Worm (Caenorhabditis elegans) whole organism, L3 larva: ENCODE results near the gene D1044.7.
A peak's percentile ranks its signal among the peaks of the same experiment; 100 is the strongest.

Experiments
- R02D3.7 ChIP-seq: fragments of 150-350 bp; optimal IDR thresholded peaks from 2 replicates; lab custom pipeline; 2014; ENCODE audit warnings: missing biosample characterization, missing genetic modification characterization
- ZK546.5 ChIP-seq: sonication (generic microtip); optimal IDR thresholded peaks from 2 replicates; lab custom pipeline; 2017; ENCODE audit warnings: missing biosample characterization, missing genetic modification characterization
- aly-2 ChIP-seq: fragments of 150-350 bp; optimal IDR thresholded peaks from 2 replicates; lab custom pipeline; 2014; ENCODE audit warnings: missing biosample characterization, missing genetic modification characterization
- ama-1 ChIP-seq: fragments of 150-350 bp; optimal IDR thresholded peaks from 2 replicates; lab custom pipeline; 2018
- ceh-16 ChIP-seq: sonication (generic microtip); optimal IDR thresholded peaks from 2 replicates; lab custom pipeline; 2017; ENCODE audit warnings: missing biosample characterization, missing genetic modification characterization
- ceh-28 ChIP-seq: fragments of 150-350 bp; optimal IDR thresholded peaks from 2 replicates; lab custom pipeline; 2014; ENCODE audit warnings: missing biosample characterization, missing genetic modification reagents, missing genetic modification characterization
- ceh-82 ChIP-seq: fragments of 150-350 bp; optimal IDR thresholded peaks from 2 replicates; lab custom pipeline; 2014; ENCODE audit warnings: missing biosample characterization, missing genetic modification characterization
- ceh-9 ChIP-seq: sonication (generic microtip); optimal IDR thresholded peaks from 2 replicates; lab custom pipeline; 2018; ENCODE audit warnings: missing biosample characterization, missing genetic modification characterization
- daf-12 ChIP-seq: fragments of 150-350 bp; optimal IDR thresholded peaks from 2 replicates; lab custom pipeline; 2014; ENCODE audit warnings: missing biosample characterization, missing genetic modification reagents, missing genetic modification characterization
- egl-27 ChIP-seq: sonication (generic microtip); optimal IDR thresholded peaks from 4 replicates; lab custom pipeline; 2017; ENCODE audit warnings: missing biosample characterization, missing genetic modification reagents, missing genetic modification characterization
- egl-5 ChIP-seq: fragments of 150-350 bp; optimal IDR thresholded peaks from 2 replicates; lab custom pipeline; 2017; ENCODE audit warnings: missing biosample characterization, missing genetic modification reagents, missing genetic modification characterization, inconsistent platforms
- elt-1 ChIP-seq: fragments of 150-350 bp; optimal IDR thresholded peaks from 2 replicates; lab custom pipeline; 2014; ENCODE audit warnings: missing biosample characterization, missing genetic modification characterization
- elt-2 ChIP-seq: sonication (generic microtip); optimal IDR thresholded peaks from 2 replicates; lab custom pipeline; 2016; ENCODE audit warnings: missing genetic modification reagents, mild to moderate bottlenecking, missing genetic modification characterization, missing compliant biosample characterization
- elt-3 ChIP-seq, 3 experiments: fragments of 150-350 bp in 1 of 3; sonication (generic microtip) in 2 of 3; optimal IDR thresholded peaks; 2 replicates in 2 of 3; 4 replicates in 1 of 3; lab custom pipeline; 2014 to 2017; ENCODE audit warnings: missing biosample characterization in 3 of 3, missing genetic modification characterization in 3 of 3
- eor-1 ChIP-seq, 2 experiments: fragments of 150-350 bp; optimal IDR thresholded peaks; 2 replicates each; lab custom pipeline; 2014 to 2018; ENCODE audit warnings: missing biosample characterization in 2 of 2, missing genetic modification characterization in 2 of 2
- fkh-10 ChIP-seq: sonication (generic microtip); optimal IDR thresholded peaks from 2 replicates; lab custom pipeline; 2017; ENCODE audit warnings: missing biosample characterization, missing genetic modification reagents, missing genetic modification characterization
- fkh-2 ChIP-seq: fragments of 150-350 bp; optimal IDR thresholded peaks from 2 replicates; lab custom pipeline; 2014; ENCODE audit warnings: missing biosample characterization, missing genetic modification reagents, missing genetic modification characterization
- fos-1 ChIP-seq: fragments of 150-350 bp; optimal IDR thresholded peaks from 2 replicates; lab custom pipeline; 2014; ENCODE audit warnings: missing biosample characterization, missing genetic modification characterization
- hmg-11 ChIP-seq: sonication (generic microtip); optimal IDR thresholded peaks from 2 replicates; lab custom pipeline; 2016; ENCODE audit warnings: missing genetic modification characterization, missing compliant biosample characterization
- jun-1 ChIP-seq: fragments of 150-350 bp; optimal IDR thresholded peaks from 2 replicates; lab custom pipeline; 2014; ENCODE audit warnings: missing biosample characterization, missing genetic modification reagents, missing genetic modification characterization
- lin-15B ChIP-seq: fragments of 150-350 bp; optimal IDR thresholded peaks from 2 replicates; lab custom pipeline; 2014; ENCODE audit warnings: missing biosample characterization, missing genetic modification characterization
- lin-39 ChIP-seq: fragments of 150-350 bp; optimal IDR thresholded peaks from 2 replicates; lab custom pipeline; 2018; ENCODE audit warnings: missing biosample characterization, missing genetic modification reagents, missing genetic modification characterization
- lsy-12 ChIP-seq: sonication (generic microtip); optimal IDR thresholded peaks from 2 replicates; lab custom pipeline; 2016; ENCODE audit warnings: mild to moderate bottlenecking, missing genetic modification characterization, missing compliant biosample characterization
- mdl-1 ChIP-seq: fragments of 150-350 bp; optimal IDR thresholded peaks from 2 replicates; lab custom pipeline; 2014; ENCODE audit warnings: missing biosample characterization, missing genetic modification characterization
- mml-1 ChIP-seq: fragments of 150-350 bp; sonication (generic microtip); optimal IDR thresholded peaks from 3 replicates; lab custom pipeline; 2014; ENCODE audit warnings: missing biosample characterization, missing genetic modification characterization
- nfya-1 ChIP-seq: sonication (generic microtip); optimal IDR thresholded peaks from 2 replicates; lab custom pipeline; 2017; ENCODE audit warnings: missing genetic modification characterization, mild to moderate bottlenecking, missing compliant biosample characterization, antibody characterized with exemption, moderate library complexity; ENCODE audit not compliant: insufficient read depth
- nhr-11 ChIP-seq: fragments of 150-350 bp; optimal IDR thresholded peaks from 2 replicates; lab custom pipeline; 2014; ENCODE audit warnings: missing biosample characterization, missing genetic modification characterization
- nhr-12 ChIP-seq: fragments of 150-350 bp; optimal IDR thresholded peaks from 2 replicates; lab custom pipeline; 2014; ENCODE audit warnings: missing biosample characterization, missing genetic modification characterization
- nhr-23 ChIP-seq: fragments of 150-350 bp; optimal IDR thresholded peaks from 2 replicates; lab custom pipeline; 2014; ENCODE audit warnings: missing biosample characterization, missing genetic modification reagents, missing genetic modification characterization
- nhr-237 ChIP-seq: fragments of 150-350 bp; optimal IDR thresholded peaks from 2 replicates; lab custom pipeline; 2014; ENCODE audit warnings: missing biosample characterization, missing genetic modification characterization
- nhr-25 ChIP-seq: sonication (generic microtip); optimal IDR thresholded peaks from 2 replicates; lab custom pipeline; 2017; ENCODE audit warnings: missing biosample characterization, missing genetic modification characterization
- nhr-28 ChIP-seq: fragments of 150-350 bp; optimal IDR thresholded peaks from 2 replicates; lab custom pipeline; 2014; ENCODE audit warnings: missing biosample characterization, missing genetic modification characterization
- nhr-43 ChIP-seq: sonication (generic microtip); optimal IDR thresholded peaks from 2 replicates; lab custom pipeline; 2016; ENCODE audit warnings: mild to moderate bottlenecking, missing genetic modification characterization, missing compliant biosample characterization; ENCODE audit not compliant: poor library complexity, severe bottlenecking
- nhr-67 ChIP-seq: fragments of 150-350 bp; optimal IDR thresholded peaks from 2 replicates; lab custom pipeline; 2014; ENCODE audit warnings: missing biosample characterization, missing genetic modification characterization
- nhr-76 ChIP-seq: fragments of 150-350 bp; sonication (generic microtip); optimal IDR thresholded peaks from 5 replicates; lab custom pipeline; 2014; ENCODE audit warnings: missing biosample characterization, missing genetic modification characterization
- nhr-77 ChIP-seq: fragments of 150-350 bp; optimal IDR thresholded peaks from 2 replicates; lab custom pipeline; 2014; ENCODE audit warnings: missing biosample characterization, missing genetic modification characterization
- pha-4 ChIP-seq: fragments of 150-350 bp; optimal IDR thresholded peaks from 2 replicates; lab custom pipeline; 2014; ENCODE audit warnings: missing biosample characterization, missing genetic modification reagents, missing genetic modification characterization
- pqm-1 ChIP-seq: fragments of 150-350 bp; optimal IDR thresholded peaks from 2 replicates; lab custom pipeline; 2017; ENCODE audit warnings: missing biosample characterization, missing genetic modification characterization, inconsistent platforms
- sea-2 ChIP-seq: fragments of 150-350 bp; sonication (generic microtip); optimal IDR thresholded peaks from 4 replicates; lab custom pipeline; 2014; ENCODE audit warnings: missing biosample characterization, missing genetic modification reagents, missing genetic modification characterization
- skn-1 ChIP-seq: fragments of 150-350 bp; optimal IDR thresholded peaks from 2 replicates; lab custom pipeline; 2014; ENCODE audit warnings: missing biosample characterization, missing genetic modification characterization
- snpc-4 ChIP-seq: fragments of 150-350 bp; optimal IDR thresholded peaks from 2 replicates; lab custom pipeline; 2014; ENCODE audit warnings: missing biosample characterization, missing genetic modification characterization
- tbx-2 ChIP-seq: sonication (generic microtip); optimal IDR thresholded peaks from 2 replicates; lab custom pipeline; 2016; ENCODE audit warnings: mild to moderate bottlenecking, missing genetic modification characterization, missing compliant biosample characterization
- unc-39 ChIP-seq: sonication (generic microtip); optimal IDR thresholded peaks from 4 replicates; lab custom pipeline; 2017; ENCODE audit warnings: missing biosample characterization, missing genetic modification characterization
- unc-62 ChIP-seq: fragments of 150-350 bp; sonication (generic microtip); optimal IDR thresholded peaks from 4 replicates; lab custom pipeline; 2014; ENCODE audit warnings: missing biosample characterization, missing genetic modification reagents, missing genetic modification characterization
- zag-1 ChIP-seq: fragments of 150-350 bp; optimal IDR thresholded peaks from 2 replicates; lab custom pipeline; 2014; ENCODE audit warnings: missing biosample characterization, missing genetic modification characterization
- ztf-11 ChIP-seq: fragments of 150-350 bp; optimal IDR thresholded peaks from 2 replicates; lab custom pipeline; 2014; ENCODE audit warnings: missing biosample characterization, missing genetic modification characterization
- ztf-4 ChIP-seq: fragments of 150-350 bp; optimal IDR thresholded peaks from 2 replicates; lab custom pipeline; 2014; ENCODE audit warnings: missing biosample characterization, missing genetic modification characterization

D1044.7 gene

DNA sequence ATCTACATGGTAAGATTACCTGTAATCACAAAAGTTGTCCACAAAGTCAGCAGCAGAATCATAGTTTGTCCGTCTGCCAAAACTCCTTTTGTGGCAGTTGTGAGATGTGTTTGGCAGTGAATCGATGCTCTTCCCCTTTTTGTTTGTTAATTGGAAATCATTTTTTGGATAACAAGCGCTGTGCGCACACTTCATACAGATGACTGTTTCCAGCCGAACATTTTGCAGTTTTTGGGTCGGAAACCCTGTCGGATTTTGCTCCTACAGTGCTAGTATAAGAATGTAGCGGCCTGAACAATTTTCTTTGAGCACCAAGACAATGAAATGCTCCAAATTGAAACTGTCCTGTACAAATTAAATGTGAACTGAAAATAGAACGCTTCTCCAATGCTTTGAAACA lies at the start of gene D1044.7:
TSS of gene D1044.7 (minus strand) at position 101 of the 400 bp plus-strand sequence.
- TF ChIP-seq nhr-11 (tag; lab: Kevin White, UChicago), result no peak
- TF ChIP-seq jun-1 (tag; lab: Kevin White, UChicago), result no peak
- no peak for TF ChIP-seq nhr-43 (tag; lab: Kevin White, UChicago)
- no peak for TF ChIP-seq snpc-4 (tag; lab: Kevin White, UChicago)
- no peak for TF ChIP-seq daf-12 (tag; lab: Kevin White, UChicago)
- TF ChIP-seq lsy-12, result no peak
- TF ChIP-seq lin-15B (tag; lab: Kevin White, UChicago), result no peak
- TF ChIP-seq hmg-11 (tag; lab: Kevin White, UChicago), result no peak
- no peak for TF ChIP-seq mdl-1 (tag; lab: Kevin White, UChicago)
- no peak for TF ChIP-seq sea-2

DNA sequence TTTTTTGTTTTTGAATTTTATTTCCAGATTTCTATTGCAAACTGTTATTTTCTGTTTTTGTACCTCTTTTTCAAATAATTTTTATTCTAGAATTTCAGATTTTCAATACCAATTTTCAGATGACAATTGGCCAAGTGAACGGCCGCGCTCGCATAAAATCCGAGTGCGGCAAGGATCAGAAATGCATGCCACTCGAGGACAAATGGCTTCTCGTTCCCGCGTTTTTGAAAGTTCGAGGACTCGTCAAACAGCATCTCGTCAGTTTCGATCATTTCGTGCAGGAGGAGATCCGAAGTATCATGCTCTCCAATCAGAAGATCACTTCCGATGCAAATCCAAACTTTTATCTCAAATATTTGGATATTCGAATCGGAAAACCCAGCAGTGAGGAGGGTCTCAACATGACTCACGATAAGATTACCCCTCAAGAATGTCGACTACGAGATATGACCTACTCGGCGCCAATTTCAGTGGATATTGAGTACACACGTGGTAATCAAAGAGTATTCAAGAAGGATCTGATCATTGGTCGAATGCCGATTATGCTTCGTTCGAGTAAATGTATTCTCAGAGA lies 48.8 kb upstream of the D1044.7 start, which contains the start of gene rpc-2:
TSS of gene rpc-2 (plus strand) at position 120 of the 574 bp plus-strand sequence.
- peak; percentile 8 for TF ChIP-seq elt-2
- TF ChIP-seq ama-1 (lab: Kevin White, UChicago), result peak; percentile 64
- TF ChIP-seq lsy-12, result no peak

DNA sequence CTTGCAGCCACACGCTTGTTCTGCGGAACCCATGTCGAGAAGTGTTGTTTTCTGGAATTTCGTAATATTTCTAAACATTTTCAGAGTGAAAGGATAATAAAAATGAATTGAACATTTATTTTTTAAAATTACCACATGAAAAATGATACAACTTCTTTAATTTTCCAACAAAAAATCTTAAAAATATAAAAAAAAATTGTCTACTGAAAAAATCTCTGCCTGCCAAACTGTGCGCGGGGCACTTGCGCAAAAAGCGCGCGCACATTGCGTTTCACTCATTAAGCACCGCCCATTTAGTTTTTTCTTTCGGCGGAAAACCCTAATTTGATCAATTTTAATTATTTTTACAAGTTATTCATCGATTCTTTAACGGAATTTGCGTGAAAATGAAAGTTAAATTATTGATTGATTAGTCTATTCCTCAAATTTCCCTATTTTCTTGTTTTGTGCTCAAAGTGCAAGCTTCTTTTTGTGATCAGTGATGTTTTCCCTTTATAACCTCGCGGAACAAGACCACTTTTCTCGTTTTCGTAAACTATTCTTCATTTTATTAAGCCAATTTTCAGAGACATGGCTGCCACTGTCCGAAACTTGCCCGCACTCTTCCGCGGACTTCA lies 46.4 kb upstream of the D1044.7 start, which contains the start of the genes nmad-1 and hach-1:
TSS of gene nmad-1 (minus strand) at position 51 of the 617 bp plus-strand sequence.
TSS of gene hach-1 (plus strand) at position 567 of the 617 bp plus-strand sequence.
- peak; percentile 63 for TF ChIP-seq snpc-4 (tag; lab: Kevin White, UChicago)
- no peak for TF ChIP-seq ZK546.5 (tag; lab: Kevin White, UChicago)
- TF ChIP-seq hmg-11 (tag; lab: Kevin White, UChicago), result peak; percentile 94
- TF ChIP-seq R02D3.7, result peak; percentile 63
- TF ChIP-seq nhr-25 (tag; lab: Kevin White, UChicago), result no peak
- TF ChIP-seq unc-62 (GFP tag; lab: Kevin White, UChicago), result no peak
- no peak for TF ChIP-seq fos-1 (tag; lab: Kevin White, UChicago)
- TF ChIP-seq jun-1 (tag; lab: Kevin White, UChicago), result no peak
- peak; percentile 60 for TF ChIP-seq pha-4 (tag; lab: Kevin White, UChicago)
- no peak for TF ChIP-seq fkh-2 (tag; lab: Kevin White, UChicago)
- TF ChIP-seq lin-15B (tag; lab: Kevin White, UChicago), result peak; percentile 70
- TF ChIP-seq ama-1 (lab: Kevin White, UChicago), result no peak
- no peak for TF ChIP-seq nhr-76 (tag; lab: Kevin White, UChicago)
- TF ChIP-seq ceh-9 (tag; lab: Kevin White, UChicago), result no peak
- no peak for TF ChIP-seq eor-1 (tag; optimal IDR thresholded peaks at IDR 0.05; lab: Kevin White, UChicago)
- peak; percentile 94 for TF ChIP-seq nhr-43 (tag; lab: Kevin White, UChicago)
- TF ChIP-seq unc-39 (tag; lab: Kevin White, UChicago), result no peak
- TF ChIP-seq nhr-11 (tag; lab: Kevin White, UChicago), result no peak
- no peak for TF ChIP-seq zag-1
- TF ChIP-seq tbx-2 (tag; lab: Kevin White, UChicago), result peak; percentile 30
- TF ChIP-seq egl-27 (tag; lab: Kevin White, UChicago), result no peak
- no peak for TF ChIP-seq daf-12 (tag; lab: Kevin White, UChicago)
- TF ChIP-seq ceh-28 (tag; lab: Kevin White, UChicago), result peak; percentile 60
- peak; percentile 64 for TF ChIP-seq nhr-67 (tag; lab: Kevin White, UChicago)
- no peak for TF ChIP-seq mdl-1 (tag; lab: Kevin White, UChicago)
- TF ChIP-seq nfya-1 (tag; lab: Kevin White, UChicago), result peak; percentile 68
- no peak for TF ChIP-seq pqm-1
- TF ChIP-seq egl-5 (tag; lab: Kevin White, UChicago), result peak; percentile 67
- no peak for TF ChIP-seq nhr-77 (tag; lab: Kevin White, UChicago)
- TF ChIP-seq ztf-4 (tag; lab: Kevin White, UChicago), result no peak
- no peak for TF ChIP-seq skn-1
- no peak for TF ChIP-seq mml-1 (tag; lab: Kevin White, UChicago)
- TF ChIP-seq nhr-237, result no peak
- TF ChIP-seq lsy-12, result peak; percentile 63
- TF ChIP-seq fkh-10 (GFP tag; lab: Kevin White, UChicago), result no peak
- TF ChIP-seq nhr-23 (tag; lab: Kevin White, UChicago), result peak; percentile 77
- TF ChIP-seq sea-2, result no peak
- no peak for TF ChIP-seq nhr-28 (tag; lab: Kevin White, UChicago)
- no peak for TF ChIP-seq aly-2 (tag; lab: Kevin White, UChicago)
- TF ChIP-seq lin-39 (tag; lab: Kevin White, UChicago), result peak; percentile 59
- TF ChIP-seq elt-3 (tag; optimal IDR thresholded peaks at IDR 0.05; lab: Kevin White, UChicago), result no peak
- no peak for TF ChIP-seq ztf-11 (tag; lab: Kevin White, UChicago)
- no peak for TF ChIP-seq nhr-12 (tag; lab: Kevin White, UChicago)
- TF ChIP-seq elt-1 (tag; lab: Kevin White, UChicago), result peak; percentile 16
- TF ChIP-seq elt-2, result peak; percentile 49
- peak; percentile 15 for TF ChIP-seq ceh-82 (tag; lab: Kevin White, UChicago)
- TF ChIP-seq ceh-16 (tag; lab: Kevin White, UChicago), result no peak
